Fruit fly (Drosophila melanogaster): ENCODE results near the gene Acp95EF.

The Acp95EF gene

DNA sequence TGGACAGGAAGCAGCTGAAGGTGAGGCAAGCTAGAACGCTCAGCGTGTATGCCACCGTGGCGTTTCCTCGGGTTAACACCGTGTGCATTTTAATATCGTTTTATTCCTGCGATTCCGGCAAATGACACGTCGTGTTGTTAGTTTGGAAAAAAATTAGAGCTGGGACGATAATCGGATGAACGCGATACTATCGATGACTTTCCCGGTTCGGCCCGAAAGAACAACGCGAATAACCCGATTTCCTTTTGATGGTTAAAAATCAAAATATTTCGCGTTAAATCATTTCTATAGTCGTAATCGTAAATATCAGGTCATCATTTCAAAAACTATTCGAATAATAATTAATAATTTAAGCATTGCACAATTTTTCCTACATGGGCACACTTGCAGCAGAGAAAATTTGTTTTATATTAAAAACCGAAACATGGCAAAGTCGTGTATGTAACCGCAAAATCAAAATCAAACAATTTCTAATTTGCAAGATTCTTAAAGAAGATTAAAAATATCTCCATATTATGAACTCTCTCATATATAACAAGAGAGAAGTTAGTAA lies 1.2 kb downstream of the Acp95EF start, which contains the start of gene Spase22-23 (continued):
- TF ChIP-seq unpg (GFP tag; optimal IDR thresholded peaks at IDR 0.05): no peak
- no peak for TF ChIP-seq Oaz (GFP tag; IDR thresholded peaks at IDR 0.05)
- TF ChIP-seq shn (GFP tag; optimal IDR thresholded peaks at IDR 0.05): no peak
- TF ChIP-seq Camta (GFP tag; optimal IDR thresholded peaks at IDR 0.05): no peak
- no peak for TF ChIP-seq gem (tag; optimal IDR thresholded peaks at IDR 0.05)
- TF ChIP-seq zf30C (GFP tag; optimal IDR thresholded peaks at IDR 0.05): no peak
- no peak for TF ChIP-seq lov (optimal IDR thresholded peaks at IDR 0.05)
- no peak for TF ChIP-seq lov (GFP tag; IDR thresholded peaks at IDR 0.05)
- no peak for TF ChIP-seq ara (GFP tag; IDR thresholded peaks at IDR 0.05)
- peak; percentile 92 for TF ChIP-seq inv (GFP tag; IDR thresholded peaks at IDR 0.05; ENCODE audit: partially characterized antibody)
- TF ChIP-seq CG33557 (GFP tag; optimal IDR thresholded peaks at IDR 0.05): no peak
- TF ChIP-seq CG31388 (GFP tag; optimal IDR thresholded peaks at IDR 0.05): no peak
- no peak for TF ChIP-seq CG17912 (GFP tag; optimal IDR thresholded peaks at IDR 0.05)
- TF ChIP-seq sima (GFP tag; optimal IDR thresholded peaks at IDR 0.05): no peak
- TF ChIP-seq CG15696 (tag; optimal IDR thresholded peaks at IDR 0.05): no peak
- no peak for TF ChIP-seq CG4282 (GFP tag; optimal IDR thresholded peaks at IDR 0.05)
- peak; percentile 15 for TF ChIP-seq wek (GFP tag; optimal IDR thresholded peaks at IDR 0.05)
- no peak for TF ChIP-seq CG2678 (tag; optimal IDR thresholded peaks at IDR 0.05)
- TF ChIP-seq Nf-YB (GFP tag; optimal IDR thresholded peaks at IDR 0.05): no peak
- no peak for TF ChIP-seq CG17568 (GFP tag; optimal IDR thresholded peaks at IDR 0.05)
- no peak for TF ChIP-seq Fer1 (GFP tag; optimal IDR thresholded peaks at IDR 0.05)
- no peak for TF ChIP-seq jing (GFP tag; optimal IDR thresholded peaks at IDR 0.05)
- no peak for TF ChIP-seq CG18599 (GFP tag; optimal IDR thresholded peaks at IDR 0.05)
- TF ChIP-seq dimm (GFP tag; IDR thresholded peaks at IDR 0.05): no peak
- no peak for TF ChIP-seq dm (GFP tag; optimal IDR thresholded peaks at IDR 0.05)
- TF ChIP-seq ATbp (GFP tag; optimal IDR thresholded peaks at IDR 0.05): no peak
- TF ChIP-seq Dek (tag; optimal IDR thresholded peaks at IDR 0.05): no peak
- TF ChIP-seq Sox100B (GFP tag; optimal IDR thresholded peaks at IDR 0.05): no peak
- TF ChIP-seq CG3847 (GFP tag; IDR thresholded peaks at IDR 0.05): no peak
- TF ChIP-seq Kr (GFP tag; optimal IDR thresholded peaks at IDR 0.05): no peak
- no peak for TF ChIP-seq ham (GFP tag; IDR thresholded peaks at IDR 0.05)
- no peak for TF ChIP-seq CG30403 (GFP tag; optimal IDR thresholded peaks at IDR 0.05)
- no peak for TF ChIP-seq pho (GFP tag; optimal IDR thresholded peaks at IDR 0.05)
- TF ChIP-seq sisA (GFP tag; IDR thresholded peaks at IDR 0.05): no peak
- no peak for TF ChIP-seq CG43689 (GFP tag; IDR thresholded peaks at IDR 0.05)
- TF ChIP-seq zfh1 (GFP tag; IDR thresholded peaks at IDR 0.05): no peak
- TF ChIP-seq dysf (GFP tag; IDR thresholded peaks at IDR 0.05): no peak
- TF ChIP-seq Atf6 (GFP tag; IDR thresholded peaks at IDR 0.05): no peak
- no peak for TF ChIP-seq CG9437 (GFP tag; optimal IDR thresholded peaks at IDR 0.05)
- TF ChIP-seq CG4424 (GFP tag; optimal IDR thresholded peaks at IDR 0.05): no peak
- TF ChIP-seq slou (GFP tag; optimal IDR thresholded peaks at IDR 0.05): no peak
- TF ChIP-seq grau (tag; optimal IDR thresholded peaks at IDR 0.05): no peak
- TF ChIP-seq mld (GFP tag; IDR thresholded peaks at IDR 0.05; ENCODE audit: partially characterized antibody): peak; percentile 97
- no peak for TF ChIP-seq CG7839 (tag; optimal IDR thresholded peaks at IDR 0.05)
- no peak for TF ChIP-seq D19A (tag; optimal IDR thresholded peaks at IDR 0.05)
- TF ChIP-seq peb (GFP tag; IDR thresholded peaks at IDR 0.05): no peak
- no peak for TF ChIP-seq Ssrp (tag; optimal IDR thresholded peaks at IDR 0.05)
- TF ChIP-seq CG14710 (tag; optimal IDR thresholded peaks at IDR 0.05): no peak
- no peak for TF ChIP-seq oc (tag; optimal IDR thresholded peaks at IDR 0.05)
- no peak for TF ChIP-seq CG16815 (GFP tag; optimal IDR thresholded peaks at IDR 0.05)
- no peak for TF ChIP-seq CG17359 (tag; optimal IDR thresholded peaks at IDR 0.05)
- no peak for TF ChIP-seq lmd (GFP tag; IDR thresholded peaks at IDR 0.05)

Measured in whole organism, embryonic.